Worm (Caenorhabditis elegans) whole organism, L1 larva: ENCODE measurements around the gene Y41G9A.5.
A peak's percentile ranks its signal among the peaks of the same experiment; 100 is the strongest.

Source experiments
- C04F5.9 ChIP-seq: sonication (generic microtip); optimal IDR thresholded peaks from 2 replicates; lab custom pipeline; 2016; ENCODE audit warnings: missing genetic modification characterization, missing compliant biosample characterization
- C16A3.4 ChIP-seq: fragments of 150-350 bp; optimal IDR thresholded peaks from 2 replicates; lab custom pipeline; 2014; ENCODE audit warnings: missing biosample characterization, missing genetic modification characterization
- C34B4.2 ChIP-seq: sonication (generic microtip); optimal IDR thresholded peaks from 2 replicates; lab custom pipeline; 2017; ENCODE audit warnings: mild to moderate bottlenecking, missing genetic modification characterization, missing compliant biosample characterization
- Y116A8C.19 ChIP-seq: sonication (generic microtip); optimal IDR thresholded peaks from 2 replicates; lab custom pipeline; 2016; ENCODE audit warnings: missing compliant biosample characterization, missing genetic modification characterization, borderline replicate concordance
- ceh-63 ChIP-seq: fragments of 200-800 bp; sonication (Bioruptor generic); optimal IDR thresholded peaks from 2 replicates; lab custom pipeline; 2018; ENCODE audit warnings: mild to moderate bottlenecking, missing genetic modification characterization, missing compliant biosample characterization
- ceh-8 ChIP-seq: fragments of 200-800 bp; sonication (Bioruptor generic); optimal IDR thresholded peaks from 2 replicates; lab custom pipeline; 2018; ENCODE audit warnings: mild to moderate bottlenecking, missing genetic modification characterization, moderate library complexity, missing compliant biosample characterization
- ceh-82 ChIP-seq, 3 experiments: fragments of 150-350 bp in 1 of 3; sonication (generic microtip) in 2 of 3; optimal IDR thresholded peaks; 2 replicates each; lab custom pipeline; 2014 to 2017; ENCODE audit warnings: missing biosample characterization in 3 of 3, missing genetic modification characterization in 3 of 3
- ceh-88 ChIP-seq: fragments of 200-800 bp; sonication (Bioruptor generic); IDR thresholded peaks from 2 replicates; pipeline ENCODE4 v1.3.6; 2022; ENCODE audit warnings: missing genetic modification characterization, missing compliant biosample characterization
- dpl-1 ChIP-seq, 3 experiments: fragments of 150-350 bp in 2 of 3; sonication (generic microtip) in 1 of 3; optimal IDR thresholded peaks; 2 replicates each; lab custom pipeline; 2014 to 2017; ENCODE audit warnings: missing biosample characterization in 3 of 3, missing genetic modification characterization in 3 of 3, missing genetic modification reagents in 3 of 3
- efl-1 ChIP-seq, 4 experiments: fragments of 150-350 bp; optimal IDR thresholded peaks in 3 of 4; peaks in 1 of 4; 1 replicate in 1 of 4; 2 replicates in 3 of 4; lab custom pipeline; 2014; ENCODE audit warnings: missing biosample characterization in 2 of 4, missing genetic modification characterization in 2 of 4, missing genetic modification reagents in 2 of 4
- efl-3 ChIP-seq: fragments of 200-800 bp; sonication (Bioruptor generic); optimal IDR thresholded peaks from 2 replicates; lab custom pipeline; 2018; ENCODE audit warnings: mild to moderate bottlenecking, missing genetic modification characterization, missing compliant biosample characterization
- egl-13 ChIP-seq: sonication (generic microtip); optimal IDR thresholded peaks from 2 replicates; lab custom pipeline; 2016; ENCODE audit warnings: missing genotype, missing genetic modification reagents, missing genetic modification characterization, missing compliant biosample characterization
- egl-27 ChIP-seq, 2 experiments: fragments of 150-350 bp in 1 of 2; sonication (generic microtip); optimal IDR thresholded peaks; 3 replicates each; lab custom pipeline; 2017 to 2018; ENCODE audit warnings: missing biosample characterization in 2 of 2, missing genetic modification characterization in 2 of 2, missing genetic modification reagents in 2 of 2
- fkh-4 ChIP-seq: sonication (generic microtip); optimal IDR thresholded peaks from 2 replicates; lab custom pipeline; 2016; ENCODE audit warnings: missing compliant biosample characterization, missing genetic modification characterization, borderline replicate concordance
- hlh-17 ChIP-seq: fragments of 200-800 bp; sonication (Bioruptor generic); optimal IDR thresholded peaks from 2 replicates; lab custom pipeline; 2018; ENCODE audit warnings: missing genetic modification characterization, mild to moderate bottlenecking, missing compliant biosample characterization, moderate library complexity, borderline replicate concordance
- hlh-4 ChIP-seq: sonication (generic microtip); optimal IDR thresholded peaks from 2 replicates; lab custom pipeline; 2016; ENCODE audit warnings: mild to moderate bottlenecking, missing genetic modification characterization, missing compliant biosample characterization
- lin-14 ChIP-seq: fragments of 200-800 bp; sonication (Bioruptor generic); optimal IDR thresholded peaks from 2 replicates; lab custom pipeline; 2018; ENCODE audit warnings: mild to moderate bottlenecking, missing genetic modification characterization, moderate library complexity, missing compliant biosample characterization
- mab-9 ChIP-seq: fragments of 200-800 bp; sonication (Bioruptor generic); IDR thresholded peaks from 2 replicates; pipeline ENCODE4 v1.3.6; 2022; ENCODE audit warnings: missing genetic modification reagents, missing genetic modification characterization, missing compliant biosample characterization
- mef-2 ChIP-seq: fragments of 150-350 bp; optimal IDR thresholded peaks from 2 replicates; lab custom pipeline; 2014; ENCODE audit warnings: missing biosample characterization, missing genetic modification characterization
- nhr-12 ChIP-seq: sonication (generic microtip); optimal IDR thresholded peaks from 2 replicates; lab custom pipeline; 2017; ENCODE audit warnings: missing biosample characterization, missing genetic modification characterization
- nhr-20 ChIP-seq: sonication (generic microtip); optimal IDR thresholded peaks from 2 replicates; lab custom pipeline; 2016; ENCODE audit warnings: mild to moderate bottlenecking, missing genetic modification characterization, missing compliant biosample characterization
- nhr-84 ChIP-seq: sonication (generic microtip); optimal IDR thresholded peaks from 2 replicates; lab custom pipeline; 2017; ENCODE audit warnings: missing biosample characterization, missing genetic modification characterization
- nhr-85 ChIP-seq: sonication (generic microtip); peaks from one replicate; lab custom pipeline; 2016; ENCODE audit warnings: missing genetic modification characterization, inconsistent platforms, missing compliant biosample characterization
- pag-3 ChIP-seq: sonication (generic microtip); optimal IDR thresholded peaks from 2 replicates; lab custom pipeline; 2017; ENCODE audit warnings: missing genetic modification characterization, mild to moderate bottlenecking, missing compliant biosample characterization, antibody characterized with exemption, borderline replicate concordance; ENCODE audit not compliant: insufficient read depth
- pax-3 ChIP-seq: fragments of 200-800 bp; sonication (Bioruptor generic); optimal IDR thresholded peaks from 2 replicates; lab custom pipeline; 2018; ENCODE audit warnings: mild to moderate bottlenecking, missing genetic modification characterization, moderate library complexity, missing compliant biosample characterization
- skn-1 ChIP-seq: fragments of 150-350 bp; optimal IDR thresholded peaks from 2 replicates; lab custom pipeline; 2014; ENCODE audit warnings: missing biosample characterization, missing genetic modification characterization
- snpc-4 ChIP-seq: fragments of 150-350 bp; optimal IDR thresholded peaks from 2 replicates; lab custom pipeline; 2014; ENCODE audit warnings: missing biosample characterization, missing genetic modification characterization
- tbx-2 ChIP-seq: sonication (generic microtip); optimal IDR thresholded peaks from 2 replicates; lab custom pipeline; 2016; ENCODE audit warnings: missing genetic modification characterization, missing compliant biosample characterization
- unc-130 ChIP-seq: fragments of 150-350 bp; optimal IDR thresholded peaks from 2 replicates; lab custom pipeline; 2017; ENCODE audit warnings: missing biosample characterization, missing genetic modification characterization, inconsistent platforms
- unc-62 ChIP-seq: fragments of 150-350 bp; optimal IDR thresholded peaks from 2 replicates; lab custom pipeline; 2014; ENCODE audit warnings: missing biosample characterization, missing genetic modification reagents, missing genetic modification characterization
- unc-86 ChIP-seq: sonication (generic microtip); optimal IDR thresholded peaks from 2 replicates; lab custom pipeline; 2016; ENCODE audit warnings: missing genetic modification characterization, missing compliant biosample characterization
- zag-1 ChIP-seq: fragments of 150-350 bp; optimal IDR thresholded peaks from 2 replicates; lab custom pipeline; 2014; ENCODE audit warnings: missing biosample characterization, missing genetic modification characterization

The Y41G9A.5 gene

ce11 chrX:2950234-2950633 lies 3.8 kb downstream of the Y41G9A.5 start (continued):
- TF ChIP-seq egl-13 (tag; lab: Kevin White, UChicago) (no peak), snpc-4 (tag; lab: Kevin White, UChicago) (no peak), C04F5.9 (tag; lab: Kevin White, UChicago) (no peak), zag-1 (tag; lab: Kevin White, UChicago) (no peak), Y116A8C.19 (tag; lab: Kevin White, UChicago) (no peak)
- TF ChIP-seq, all 84 proteins: peak for 3

- TF ChIP-seq unc-62 (GFP tag; lab: Kevin White, UChicago) (no peak), lin-14 (GFP tag; lab: Kevin White, UChicago) (peak; percentile 72), mab-9 (GFP tag; lab: Robert Waterston, UW) (0 out of 2 replicates have a peak, but pooled peaks have one; percentile 12)
These were observed 7.1 kb downstream of the Y41G9A.5 start for ce11 chrX:2953522-2954032.

ce11 chrX:2955628-2956027 lies 9.2 kb downstream of the Y41G9A.5 start:
- TF ChIP-seq C34B4.2 (tag; lab: Kevin White, UChicago) (no peak), dpl-1 (GFP tag; optimal IDR thresholded peaks at IDR 0.05; lab: Kevin White, UChicago) (no peak), unc-130 (no peak), unc-86 (tag; lab: Kevin White, UChicago) (peak; percentile 65), ceh-63 (GFP tag; lab: Kevin White, UChicago) (no peak), hlh-17 (GFP tag; lab: Kevin White, UChicago) (no peak), efl-1 (optimal IDR thresholded peaks at IDR 0.05; lab: Kevin White, UChicago) (no peak), efl-1 (GFP tag; optimal IDR thresholded peaks at IDR 0.05 in 1 of 2; lab: Kevin White, UChicago) (no peak), lin-14 (GFP tag; lab: Kevin White, UChicago) (peak; percentile 49)

DNA sequence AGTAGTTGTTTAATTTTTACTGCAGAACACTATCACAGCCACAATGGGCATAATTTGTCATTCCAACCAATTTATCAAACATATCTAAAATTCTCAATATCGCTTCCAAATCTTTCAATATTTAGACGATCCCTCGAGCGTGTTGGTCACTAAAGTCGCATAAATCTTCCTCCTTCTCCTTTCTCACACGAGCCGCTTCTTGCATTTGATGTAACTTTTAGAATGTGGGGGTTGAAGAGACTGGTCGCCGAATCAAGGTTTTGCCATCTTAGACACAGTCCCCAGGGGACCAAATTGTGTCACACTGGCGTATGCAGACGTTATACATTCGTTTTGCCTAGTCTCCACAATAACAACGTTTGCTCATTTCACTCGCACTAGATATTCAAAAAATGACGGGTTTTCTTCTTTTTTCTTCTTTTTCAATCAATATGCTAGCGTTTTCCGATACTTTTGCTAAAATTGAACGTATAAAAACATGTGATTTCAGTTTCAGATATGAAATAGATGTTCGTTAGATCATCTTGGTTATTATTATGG lies 11.0 kb downstream of the Y41G9A.5 start, which contains the start of gene gbb-1:
gbb-1 (plus strand) TSS at position 490 of the 540 bp plus-strand sequence.
- TF ChIP-seq ceh-82 (tag; optimal IDR thresholded peaks at IDR 0.05; lab: Kevin White, UChicago) (no peak), lin-14 (GFP tag; lab: Kevin White, UChicago) (peak; percentile 58)

ce11 chrX:2960703-2961102 lies 14.2 kb downstream of the Y41G9A.5 start:
- TF ChIP-seq mab-9 (GFP tag; lab: Robert Waterston, UW): 0 out of 2 replicates have a peak, but pooled peaks have one; percentile 28
- no peak for TF ChIP-seq tbx-2
- peak; percentile 87 for TF ChIP-seq snpc-4 (tag; lab: Kevin White, UChicago)
- TF ChIP-seq efl-1 (optimal IDR thresholded peaks at IDR 0.05; lab: Kevin White, UChicago): no peak
- TF ChIP-seq efl-1 (GFP tag; optimal IDR thresholded peaks at IDR 0.05 in 1 of 2; lab: Kevin White, UChicago): peak in 1 of 2 experiments; percentile 26

DNA sequence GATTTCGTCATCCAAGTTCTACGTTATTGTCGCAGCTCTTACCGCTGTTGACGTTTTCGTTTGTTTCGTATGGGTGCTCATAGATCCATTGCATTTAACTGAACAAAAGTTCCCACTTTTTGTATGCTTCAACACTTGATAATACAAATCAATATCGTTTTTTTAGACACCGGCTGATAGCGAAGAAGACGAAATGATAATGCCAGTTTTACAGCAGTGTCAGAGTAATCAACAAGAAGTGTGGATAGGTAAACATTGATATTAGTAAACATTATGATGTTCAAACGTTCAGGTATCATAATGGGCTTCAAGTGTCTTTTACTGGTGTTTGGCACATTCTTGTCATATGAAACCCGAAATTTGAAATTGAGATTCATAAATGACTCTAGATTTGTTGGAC lies 19.8 kb downstream of the Y41G9A.5 start:
- no peak for TF ChIP-seq dpl-1 (GFP tag; optimal IDR thresholded peaks at IDR 0.05; lab: Kevin White, UChicago)
- TF ChIP-seq egl-27 (tag; optimal IDR thresholded peaks at IDR 0.05; lab: Kevin White, UChicago): no peak
- no peak for TF ChIP-seq egl-13 (tag; lab: Kevin White, UChicago)
- no peak for TF ChIP-seq nhr-20 (tag; lab: Kevin White, UChicago)
- no peak for TF ChIP-seq ceh-8
- TF ChIP-seq efl-3 (GFP tag; lab: Kevin White, UChicago): no peak
- TF ChIP-seq nhr-84 (tag; lab: Kevin White, UChicago): no peak
- TF ChIP-seq unc-86 (tag; lab: Kevin White, UChicago): no peak

- no peak for TF ChIP-seq hlh-4 (tag; lab: Kevin White, UChicago)
- TF ChIP-seq pag-3: no peak
- no peak for TF ChIP-seq fkh-4 (tag; lab: Kevin White, UChicago)
- no peak for TF ChIP-seq nhr-85 (tag; lab: Kevin White, UChicago)
- no peak for TF ChIP-seq mef-2 (tag; lab: Kevin White, UChicago)
- no peak for TF ChIP-seq nhr-12 (tag; lab: Kevin White, UChicago)
- no peak for TF ChIP-seq C16A3.4 (tag; lab: Kevin White, UChicago)
- TF ChIP-seq skn-1 (tag; lab: Kevin White, UChicago): no peak
- TF ChIP-seq ceh-88 (GFP tag; lab: Robert Waterston, UW): no peak
- no peak for TF ChIP-seq ceh-63 (GFP tag; lab: Kevin White, UChicago)
- no peak for TF ChIP-seq pax-3
- no peak for TF ChIP-seq ceh-8
- no peak for TF ChIP-seq egl-13 (tag; lab: Kevin White, UChicago)
These were observed 23.1 kb downstream of the Y41G9A.5 start for ce11 chrX:2969447-2969989.
